Fruit fly (Drosophila melanogaster) whole organism, embryonic: Measurements from ENCODE around the gene mei-P26.

Experiments used
- Asciz ChIP-seq: fragments of 200-800 bp; sonication (Bioruptor generic); optimal IDR thresholded peaks from 2 replicates; lab custom pipeline; 2017; ENCODE audit warnings: missing biosample characterization, mild to moderate bottlenecking, missing genetic modification characterization, missing genetic modification reagents
- CG10147 ChIP-seq: fragments of 200-800 bp; sonication (Bioruptor generic); optimal IDR thresholded peaks from 2 replicates; lab custom pipeline; 2019; ENCODE audit warnings: missing biosample characterization, mild to moderate bottlenecking, missing genetic modification characterization, moderate library complexity
- CG10274 ChIP-seq: fragments of 200-800 bp; sonication (Bioruptor generic); optimal IDR thresholded peaks from 3 replicates; lab custom pipeline; 2017; ENCODE audit warnings: missing biosample characterization, mild to moderate bottlenecking, missing genetic modification characterization
- CG10431 ChIP-seq: fragments of 200-800 bp; sonication (Bioruptor generic); optimal IDR thresholded peaks from 3 replicates; lab custom pipeline; 2018; ENCODE audit warnings: missing biosample characterization, mild to moderate bottlenecking, missing genetic modification characterization
- CG12155 ChIP-seq: fragments of 200-800 bp; sonication (Bioruptor generic); optimal IDR thresholded peaks from 3 replicates; lab custom pipeline; 2016; ENCODE audit warnings: missing biosample characterization, missing genetic modification characterization
- CG12299 ChIP-seq: fragments of 200-800 bp; sonication (Bioruptor generic); optimal IDR thresholded peaks from 2 replicates; lab custom pipeline; 2018; ENCODE audit warnings: missing biosample characterization, mild to moderate bottlenecking, missing genetic modification characterization
- CG1529 ChIP-seq: fragments of 200-800 bp; sonication (Bioruptor generic); optimal IDR thresholded peaks from 3 replicates; lab custom pipeline; 2018; ENCODE audit warnings: missing biosample characterization, missing genetic modification characterization
- CG17568 ChIP-seq: fragments of 200-800 bp; sonication (Bioruptor generic); optimal IDR thresholded peaks from 2 replicates; lab custom pipeline; 2018; ENCODE audit warnings: missing biosample characterization, mild to moderate bottlenecking, missing genetic modification characterization, moderate library complexity
- CG1792 ChIP-seq: fragments of 200-800 bp; sonication (Bioruptor generic); optimal IDR thresholded peaks from 2 replicates; lab custom pipeline; 2016; ENCODE audit warnings: missing biosample characterization, missing genetic modification characterization
- CG2116 ChIP-seq: fragments of 200-800 bp; sonication (Bioruptor generic); optimal IDR thresholded peaks from 3 replicates; lab custom pipeline; 2018; ENCODE audit warnings: missing biosample characterization, mild to moderate bottlenecking, missing genetic modification characterization
- CG2875 ChIP-seq: fragments of 200-800 bp; sonication (Bioruptor generic); optimal IDR thresholded peaks from 2 replicates; lab custom pipeline; 2017; ENCODE audit warnings: missing biosample characterization, mild to moderate bottlenecking, missing genetic modification characterization, missing genetic modification reagents
- CG30403 ChIP-seq: fragments of 200-800 bp; sonication (Bioruptor generic); optimal IDR thresholded peaks from 3 replicates; lab custom pipeline; 2016; ENCODE audit warnings: missing biosample characterization, missing genetic modification characterization
- CG3163 ChIP-seq: fragments of 200-800 bp; sonication (Bioruptor generic); optimal IDR thresholded peaks from 3 replicates; lab custom pipeline; 2016; ENCODE audit warnings: missing biosample characterization, missing genetic modification characterization
- CG33557 ChIP-seq: fragments of 200-800 bp; sonication (Bioruptor generic); optimal IDR thresholded peaks from 2 replicates; lab custom pipeline; 2019; ENCODE audit warnings: missing biosample characterization, mild to moderate bottlenecking, missing genetic modification characterization, moderate library complexity
- CG3847 ChIP-seq: fragments of 200-800 bp; sonication (Bioruptor generic); IDR thresholded peaks from 2 replicates; pipeline ENCODE4 v1.3.6; 2022; ENCODE audit warnings: missing biosample characterization, missing genetic modification characterization
- CG4707 ChIP-seq: fragments of 200-800 bp; sonication (Bioruptor generic); optimal IDR thresholded peaks from 2 replicates; lab custom pipeline; 2018; ENCODE audit warnings: missing biosample characterization, mild to moderate bottlenecking, missing genetic modification characterization, moderate library complexity
- CG5953 ChIP-seq: fragments of 200-800 bp; sonication (Bioruptor generic); IDR thresholded peaks from 2 replicates; pipeline ENCODE4 v1.3.6; 2022; ENCODE audit warnings: missing biosample characterization, missing genetic modification characterization
- CG8290 ChIP-seq, 3 experiments: fragments of 200-800 bp; sonication (Bioruptor generic); optimal IDR thresholded peaks; 2 replicates each; lab custom pipeline; 2016 to 2019; ENCODE audit warnings: missing biosample characterization in 3 of 3, missing genetic modification characterization in 3 of 3, mild to moderate bottlenecking in 2 of 3, moderate library complexity in 1 of 3
- CkIIα-i1 ChIP-seq: fragments of 200-800 bp; sonication (Bioruptor generic); IDR thresholded peaks from 2 replicates; pipeline ENCODE4 v1.3.6; 2022; ENCODE audit warnings: missing biosample characterization, missing genetic modification characterization
- Dad ChIP-seq: fragments of 200-800 bp; sonication (Bioruptor generic); optimal IDR thresholded peaks from 3 replicates; lab custom pipeline; 2016; ENCODE audit warnings: missing biosample characterization, missing genetic modification characterization
- Drgx ChIP-seq: fragments of 200-800 bp; sonication (Bioruptor generic); IDR thresholded peaks from 2 replicates; pipeline ENCODE4 v1.3.6; 2022; ENCODE audit warnings: missing biosample characterization, missing genetic modification characterization
- Fer1 ChIP-seq: fragments of 200-800 bp; sonication (Bioruptor generic); optimal IDR thresholded peaks from 2 replicates; lab custom pipeline; 2017; ENCODE audit warnings: missing biosample characterization, mild to moderate bottlenecking, missing genetic modification characterization
- Hmx ChIP-seq: fragments of 200-800 bp; sonication (Bioruptor generic); optimal IDR thresholded peaks from 2 replicates; lab custom pipeline; 2016; ENCODE audit warnings: missing biosample characterization, missing genetic modification characterization
- Hsf ChIP-seq: fragments of 200-800 bp; sonication (Bioruptor generic); optimal IDR thresholded peaks from 3 replicates; lab custom pipeline; 2016; ENCODE audit warnings: missing biosample characterization, missing genetic modification characterization
- Lhr ChIP-seq: fragments of 200-800 bp; sonication (Bioruptor generic); optimal IDR thresholded peaks from 3 replicates; lab custom pipeline; 2017; ENCODE audit warnings: mild to moderate bottlenecking, missing biosample characterization, missing genetic modification reagents, missing genetic modification characterization
- Ravus ChIP-seq: fragments of 200-800 bp; sonication (Bioruptor generic); IDR thresholded peaks from 2 replicates; pipeline ENCODE4 v1.3.6; 2022; ENCODE audit warnings: missing biosample characterization, missing genetic modification characterization
- Xrp1 ChIP-seq: fragments of 200-800 bp; sonication (Bioruptor generic); IDR thresholded peaks from 2 replicates; pipeline ENCODE4 v1.3.6; 2022; ENCODE audit warnings: missing biosample characterization, missing genetic modification characterization
- al ChIP-seq: fragments of 200-800 bp; sonication (Bioruptor generic); IDR thresholded peaks from 2 replicates; pipeline ENCODE4 v1.3.6; 2022; ENCODE audit warnings: missing biosample characterization, missing genetic modification characterization
- amos ChIP-seq: fragments of 200-800 bp; sonication (Bioruptor generic); IDR thresholded peaks from 2 replicates; pipeline ENCODE4 v1.3.6; 2022; ENCODE audit warnings: missing biosample characterization, missing genetic modification characterization; ENCODE audit not compliant: partially characterized antibody
- bab2 ChIP-seq: fragments of 200-800 bp; sonication (Bioruptor generic); optimal IDR thresholded peaks from 2 replicates; lab custom pipeline; 2016; ENCODE audit warnings: missing biosample characterization, missing genetic modification characterization
- br ChIP-seq: fragments of >200 bp; optimal IDR thresholded peaks from 2 replicates; lab custom pipeline; 2017
- ci ChIP-seq: fragments of 200-800 bp; sonication (Bioruptor generic); IDR thresholded peaks from 3 replicates; pipeline ENCODE4 v1.3.6; 2022; ENCODE audit warnings: missing biosample characterization, missing genetic modification characterization
- dan ChIP-seq: fragments of 200-800 bp; sonication (Bioruptor generic); IDR thresholded peaks from 2 replicates; pipeline ENCODE4 v1.3.6; 2022; ENCODE audit warnings: missing biosample characterization, missing genetic modification characterization
- esg ChIP-seq: fragments of 200-800 bp; sonication (Bioruptor generic); conservative IDR thresholded peaks from 2 replicates; pipeline ENCODE4 v1.3.6; 2022; ENCODE audit warnings: missing biosample characterization, missing genetic modification characterization
- ewg ChIP-seq: fragments of 200-800 bp; sonication (Bioruptor generic); optimal IDR thresholded peaks from 3 replicates; lab custom pipeline; 2017; ENCODE audit warnings: mild to moderate bottlenecking, missing biosample characterization, missing genetic modification reagents, missing genetic modification characterization
- exex ChIP-seq: fragments of 200-800 bp; sonication (Bioruptor generic); optimal IDR thresholded peaks from 4 replicates; lab custom pipeline; 2018; ENCODE audit warnings: missing biosample characterization, mild to moderate bottlenecking, missing genetic modification characterization, moderate library complexity
- gcm2 ChIP-seq: fragments of 200-800 bp; sonication (Bioruptor generic); optimal IDR thresholded peaks from 2 replicates; lab custom pipeline; 2016; ENCODE audit warnings: missing biosample characterization, missing genetic modification characterization
- h ChIP-seq: fragments of >200 bp; optimal IDR thresholded peaks from 2 replicates; lab custom pipeline; 2017
- jigr1 ChIP-seq: fragments of 200-800 bp; sonication (Bioruptor generic); IDR thresholded peaks from 3 replicates; pipeline ENCODE4 v1.3.6; 2022; ENCODE audit warnings: missing biosample characterization, missing genetic modification characterization
- ken ChIP-seq: fragments of 200-800 bp; sonication (Bioruptor generic); IDR thresholded peaks from 3 replicates; pipeline ENCODE4 v1.3.6; 2022; ENCODE audit warnings: missing biosample characterization, missing genetic modification characterization
- lab ChIP-seq: fragments of 200-800 bp; sonication (Bioruptor generic); optimal IDR thresholded peaks from 3 replicates; lab custom pipeline; 2017; ENCODE audit warnings: missing biosample characterization, missing genetic modification characterization, mild to moderate bottlenecking, moderate library complexity, missing genetic modification reagents
- lola ChIP-seq, 3 experiments: fragments of >200 bp in 2 of 3; fragments of 200-800 bp in 1 of 3; sonication (Bioruptor generic) in 1 of 3; optimal IDR thresholded peaks; 2 replicates each; lab custom pipeline; 2017 to 2019; ENCODE audit warnings: missing biosample characterization in 3 of 3, missing genetic modification characterization in 3 of 3, mild to moderate bottlenecking in 1 of 3, moderate library complexity in 1 of 3
- ranshi ChIP-seq: fragments of 200-800 bp; sonication (Bioruptor generic); IDR thresholded peaks from 2 replicates; pipeline ENCODE4 v1.3.6; 2022; ENCODE audit warnings: missing biosample characterization, missing genetic modification characterization
- rib ChIP-seq: fragments of 200-800 bp; sonication (Bioruptor generic); IDR thresholded peaks from 2 replicates; pipeline ENCODE4 v1.3.6; 2022; ENCODE audit warnings: missing biosample characterization, missing genetic modification characterization
- salm ChIP-seq: fragments of 200-800 bp; sonication (Bioruptor generic); optimal IDR thresholded peaks from 2 replicates; lab custom pipeline; 2018; ENCODE audit warnings: missing biosample characterization, mild to moderate bottlenecking, missing genetic modification characterization
- unpg ChIP-seq: fragments of 200-800 bp; sonication (Bioruptor generic); optimal IDR thresholded peaks from 3 replicates; lab custom pipeline; 2018; ENCODE audit warnings: missing biosample characterization, mild to moderate bottlenecking, missing genetic modification characterization, moderate library complexity
- vnd ChIP-seq: fragments of 200-800 bp; sonication (Bioruptor generic); IDR thresholded peaks from 3 replicates; pipeline ENCODE4 v1.3.6; 2022; ENCODE audit warnings: missing biosample characterization, missing genetic modification characterization; ENCODE audit not compliant: partially characterized antibody
- vvl ChIP-seq: fragments of 200-800 bp; sonication (Bioruptor generic); IDR thresholded peaks from 2 replicates; pipeline ENCODE4 v1.3.6; 2022; ENCODE audit warnings: missing biosample characterization, missing genetic modification characterization
- yki ChIP-seq: fragments of >200 bp; optimal IDR thresholded peaks from 3 replicates; lab custom pipeline; 2018
- zf30C ChIP-seq: fragments of 200-800 bp; sonication (Bioruptor generic); optimal IDR thresholded peaks from 3 replicates; lab custom pipeline; 2018; ENCODE audit warnings: missing biosample characterization, mild to moderate bottlenecking, missing genetic modification characterization
- zfh2 ChIP-seq: fragments of 200-800 bp; sonication (Bioruptor generic); optimal IDR thresholded peaks from 2 replicates; lab custom pipeline; 2016; ENCODE audit warnings: missing biosample characterization, missing genetic modification characterization

The mei-P26 gene

dm6 chrX:9155715-9156387 is 7.2 kb upstream of the mei-P26 start:
- TF ChIP-seq CG5953, result no peak
- TF ChIP-seq ci, result 0 out of 3 replicates have a peak, but pooled peaks have one; percentile 21
- no peak for TF ChIP-seq yki (lab: Kevin White, UChicago)
- no peak for TF ChIP-seq unpg (GFP tag; lab: Kevin White, UChicago)
- TF ChIP-seq CG3847 (GFP tag; lab: Robert Waterston, UW), result no peak
- no peak for TF ChIP-seq CG10431 (GFP tag; lab: Kevin White, UChicago)
- no peak for TF ChIP-seq Dad (GFP tag; lab: Kevin White, UChicago)
- no peak for TF ChIP-seq CG30403
- TF ChIP-seq lab (GFP tag; lab: Kevin White, UChicago), result no peak
- no peak for TF ChIP-seq CG12299
- no peak for TF ChIP-seq al (GFP tag; lab: Robert Waterston, UW)
- TF ChIP-seq ken (GFP tag; lab: Robert Waterston, UW), result no peak
- no peak for TF ChIP-seq esg (GFP tag; lab: Robert Waterston, UW)
- TF ChIP-seq Xrp1 (GFP tag; lab: Robert Waterston, UW), result no peak
- no peak for TF ChIP-seq Lhr
- TF ChIP-seq CG12155 (GFP tag; lab: Kevin White, UChicago), result no peak
- TF ChIP-seq salm (tag; lab: Kevin White, UChicago), result no peak
- no peak for TF ChIP-seq ranshi (GFP tag; lab: Robert Waterston, UW)
- 0 out of 2 replicates have a peak, but pooled peaks have one; percentile 15 for TF ChIP-seq amos (GFP tag; lab: Robert Waterston, UW)
- TF ChIP-seq Hmx (GFP tag; lab: Kevin White, UChicago), result no peak
- no peak for TF ChIP-seq Asciz (GFP tag; lab: Kevin White, UChicago)
- no peak for TF ChIP-seq CG17568 (GFP tag; lab: Kevin White, UChicago)
- no peak for TF ChIP-seq CG33557 (GFP tag; lab: Kevin White, UChicago)
- no peak for TF ChIP-seq h (lab: Kevin White, UChicago)
- TF ChIP-seq CkIIα-i1 (GFP tag; lab: Robert Waterston, UW), result no peak
- TF ChIP-seq CG1529 (GFP tag; lab: Kevin White, UChicago), result no peak
- TF ChIP-seq CG2875, result no peak
- TF ChIP-seq Ravus, result no peak
- TF ChIP-seq rib, result no peak
- TF ChIP-seq Hsf (GFP tag; lab: Kevin White, UChicago), result no peak
- no peak for TF ChIP-seq gcm2 (GFP tag; lab: Kevin White, UChicago)
- no peak for TF ChIP-seq CG3163 (GFP tag; lab: Kevin White, UChicago)
- no peak for TF ChIP-seq CG10274 (GFP tag; lab: Kevin White, UChicago)
- TF ChIP-seq zf30C, result no peak
- TF ChIP-seq CG8290 (GFP tag; optimal IDR thresholded peaks at IDR 0.05; lab: Kevin White, UChicago), result no peak
- peak in 1 of 2 experiments; percentile 33 for TF ChIP-seq CG8290 (tag; optimal IDR thresholded peaks at IDR 0.05; lab: Kevin White, UChicago)
- TF ChIP-seq exex, result peak; percentile 5
- peak; percentile 71 for TF ChIP-seq ewg (GFP tag; lab: Kevin White, UChicago)
- TF ChIP-seq CG4707, result no peak
- no peak for TF ChIP-seq CG10147 (GFP tag; lab: Kevin White, UChicago)
- peak; percentile 56; the same call in 1 of the 2 replicates for TF ChIP-seq vvl (GFP tag; lab: Robert Waterston, UW)
- no peak for TF ChIP-seq vnd (GFP tag; lab: Robert Waterston, UW)
- peak; percentile 31; the same call in 1 of the 2 replicates for TF ChIP-seq Drgx (GFP tag; lab: Robert Waterston, UW)
- no peak for TF ChIP-seq br (lab: Kevin White, UChicago)
- TF ChIP-seq Fer1, result no peak
- no peak for TF ChIP-seq dan (GFP tag; lab: Robert Waterston, UW)
- TF ChIP-seq zfh2 (GFP tag; lab: Kevin White, UChicago), result no peak
- TF ChIP-seq lola (GFP tag; optimal IDR thresholded peaks at IDR 0.05; lab: Kevin White, UChicago), result no peak
- no peak for TF ChIP-seq jigr1 (GFP tag; lab: Robert Waterston, UW)
- TF ChIP-seq CG2116 (GFP tag; lab: Kevin White, UChicago), result no peak
- TF ChIP-seq CG1792 (GFP tag; lab: Kevin White, UChicago), result no peak
- TF ChIP-seq bab2 (GFP tag; lab: Kevin White, UChicago), result no peak
